Worm (Caenorhabditis elegans): ENCODE results near the gene F57B9.8.

DNA sequence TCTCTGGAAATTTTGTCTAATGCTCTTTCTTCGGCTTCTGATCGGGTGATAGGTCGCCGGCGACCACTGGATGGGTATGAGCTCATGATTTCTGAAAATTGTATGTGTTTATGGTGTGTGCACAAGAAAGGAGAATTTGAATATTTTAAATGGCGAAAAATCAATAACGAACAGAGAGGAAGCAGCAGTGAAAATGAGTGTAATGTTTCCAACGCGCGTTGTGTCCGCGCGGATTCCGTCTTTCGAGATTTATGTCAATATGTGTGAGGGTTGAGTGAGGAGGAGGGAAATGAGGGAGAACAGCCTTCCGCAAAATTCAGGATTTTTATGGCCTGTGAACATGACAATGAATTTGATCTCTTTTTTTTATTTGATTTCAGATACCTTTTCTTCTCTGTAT, 6.4 kb downstream of the F57B9.8 start, which contains the start of gene flap-1:
- TF ChIP-seq fkh-10 (GFP tag; optimal IDR thresholded peaks at IDR 0.05) (no peak), nhr-237 (tag; optimal IDR thresholded peaks at IDR 0.05) (no peak), snpc-4 (tag; optimal IDR thresholded peaks at IDR 0.05) (no peak), nhr-12 (tag; optimal IDR thresholded peaks at IDR 0.05) (no peak), ztf-4 (tag; optimal IDR thresholded peaks at IDR 0.05) (no peak), mdl-1 (tag; optimal IDR thresholded peaks at IDR 0.05) (no peak), lin-15B (tag; optimal IDR thresholded peaks at IDR 0.05) (no peak), ceh-16 (tag; optimal IDR thresholded peaks at IDR 0.05) (no peak), fos-1 (tag; optimal IDR thresholded peaks at IDR 0.05) (no peak)
